Worm (Caenorhabditis elegans): ENCODE measurements around the gene ZK742.7.

DNA sequence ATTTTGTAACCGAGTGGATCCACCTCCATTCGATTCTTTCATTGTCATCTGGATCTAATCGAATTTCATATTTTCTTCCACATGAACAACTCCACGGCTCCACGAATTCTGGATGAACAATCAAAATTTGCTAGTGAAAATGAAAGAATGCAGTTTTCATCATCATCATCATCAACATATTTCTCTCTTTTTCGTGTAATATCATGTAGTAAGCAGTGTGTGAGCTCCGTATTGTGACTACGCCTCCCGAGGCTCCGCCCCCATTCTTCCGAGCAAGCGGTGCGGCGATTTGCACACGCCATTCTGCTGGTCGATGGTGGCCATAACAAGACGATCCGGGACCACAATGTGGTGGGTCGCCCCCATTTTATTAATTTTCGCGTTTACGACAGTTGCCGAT is at the start of gene ZK742.7:
- TF ChIP-seq mab-5 (tag; optimal IDR thresholded peaks at IDR 0.05): no peak
- no peak for TF ChIP-seq unc-39 (tag; optimal IDR thresholded peaks at IDR 0.05)
- no peak for TF ChIP-seq elt-3 (tag; optimal IDR thresholded peaks at IDR 0.05)
- no peak for TF ChIP-seq nhr-12 (tag; optimal IDR thresholded peaks at IDR 0.05)
- TF ChIP-seq lin-13 (tag; optimal IDR thresholded peaks at IDR 0.05): no peak
- TF ChIP-seq hlh-1 (tag; optimal IDR thresholded peaks at IDR 0.05): no peak
- TF ChIP-seq nhr-28 (tag; optimal IDR thresholded peaks at IDR 0.05): no peak
- no peak for TF ChIP-seq blmp-1 (tag; optimal IDR thresholded peaks at IDR 0.05)
